Fruit fly (Drosophila melanogaster) whole organism, embryonic: ENCODE data around the gene edin.

Source experiments
- Atf6 ChIP-seq: fragments of 200-800 bp; sonication (Bioruptor generic); IDR thresholded peaks from 2 replicates; pipeline ENCODE4 v1.3.6; 2022; ENCODE audit warnings: missing biosample characterization, missing genetic modification characterization
- CG10366 ChIP-seq: fragments of 200-800 bp; sonication (Bioruptor generic); IDR thresholded peaks from 2 replicates; pipeline ENCODE4 v1.3.6; 2022; ENCODE audit warnings: missing biosample characterization, missing genetic modification characterization
- CG10565 ChIP-seq: fragments of 200-800 bp; sonication (Bioruptor generic); optimal IDR thresholded peaks from 3 replicates; lab custom pipeline; 2016; ENCODE audit warnings: missing biosample characterization, mild to moderate bottlenecking, missing genetic modification characterization
- CG11504 ChIP-seq: fragments of 200-800 bp; sonication (Bioruptor generic); optimal IDR thresholded peaks from 3 replicates; lab custom pipeline; 2019; ENCODE audit warnings: missing biosample characterization, mild to moderate bottlenecking, missing genetic modification characterization, moderate library complexity
- CG11560 ChIP-seq: fragments of 200-800 bp; sonication (Bioruptor generic); IDR thresholded peaks from 3 replicates; pipeline ENCODE4 v1.3.6; 2022; ENCODE audit warnings: missing biosample characterization, missing genetic modification characterization
- CG1233 ChIP-seq: fragments of 200-800 bp; sonication (Bioruptor generic); optimal IDR thresholded peaks from 4 replicates; lab custom pipeline; 2018; ENCODE audit warnings: missing biosample characterization, mild to moderate bottlenecking, missing genetic modification characterization
- CG12659 ChIP-seq: fragments of 200-800 bp; sonication (Bioruptor generic); optimal IDR thresholded peaks from 3 replicates; lab custom pipeline; 2017; ENCODE audit warnings: mild to moderate bottlenecking, missing biosample characterization, missing genetic modification reagents, missing genetic modification characterization
- CG14441 ChIP-seq: fragments of 200-800 bp; sonication (Bioruptor generic); IDR thresholded peaks from 2 replicates; pipeline ENCODE4 v1.3.6; 2022; ENCODE audit warnings: missing biosample characterization, missing genetic modification characterization
- CG15011 ChIP-seq: fragments of 200-800 bp; sonication (Bioruptor generic); optimal IDR thresholded peaks from 3 replicates; lab custom pipeline; 2018; ENCODE audit warnings: missing biosample characterization, mild to moderate bottlenecking, missing genetic modification characterization
- CG17802 ChIP-seq: fragments of 200-800 bp; sonication (Bioruptor generic); optimal IDR thresholded peaks from 2 replicates; lab custom pipeline; 2018; ENCODE audit warnings: missing biosample characterization, mild to moderate bottlenecking, missing genetic modification characterization, moderate library complexity
- CG2202 ChIP-seq: fragments of 200-800 bp; sonication (Bioruptor generic); optimal IDR thresholded peaks from 2 replicates; lab custom pipeline; 2018; ENCODE audit warnings: missing biosample characterization, mild to moderate bottlenecking, missing genetic modification characterization
- CG30020 ChIP-seq: fragments of 200-800 bp; optimal IDR thresholded peaks from 2 replicates; lab custom pipeline; 2019; ENCODE audit warnings: missing biosample characterization, mild to moderate bottlenecking, missing genetic modification characterization, moderate library complexity
- CG31388 ChIP-seq: fragments of 200-800 bp; sonication (Bioruptor generic); optimal IDR thresholded peaks from 2 replicates; lab custom pipeline; 2016; ENCODE audit warnings: missing biosample characterization, missing genetic modification characterization
- CG33557 ChIP-seq: fragments of 200-800 bp; sonication (Bioruptor generic); optimal IDR thresholded peaks from 2 replicates; lab custom pipeline; 2019; ENCODE audit warnings: missing biosample characterization, mild to moderate bottlenecking, missing genetic modification characterization, moderate library complexity
- CG3995 ChIP-seq: fragments of 200-800 bp; sonication (Bioruptor generic); optimal IDR thresholded peaks from 3 replicates; lab custom pipeline; 2016; ENCODE audit warnings: missing biosample characterization, missing genetic modification characterization
- CG4360 ChIP-seq: fragments of 200-800 bp; sonication (Bioruptor generic); IDR thresholded peaks from 2 replicates; pipeline ENCODE4 v1.3.6; 2022; ENCODE audit warnings: missing biosample characterization, missing genetic modification characterization
- CG5245 ChIP-seq: fragments of 200-800 bp; sonication (Bioruptor generic); optimal IDR thresholded peaks from 3 replicates; lab custom pipeline; 2016; ENCODE audit warnings: missing biosample characterization, missing genetic modification characterization
- CG6765 ChIP-seq: fragments of 200-800 bp; sonication (Bioruptor generic); optimal IDR thresholded peaks from 3 replicates; lab custom pipeline; 2017; ENCODE audit warnings: missing biosample characterization, mild to moderate bottlenecking, missing genetic modification characterization
- CG6854 ChIP-seq: fragments of 200-800 bp; sonication (Bioruptor generic); optimal IDR thresholded peaks from 3 replicates; lab custom pipeline; 2017; ENCODE audit warnings: missing biosample characterization, mild to moderate bottlenecking, missing genetic modification characterization
- CG7271 ChIP-seq: fragments of 200-800 bp; sonication (Bioruptor generic); optimal IDR thresholded peaks from 2 replicates; lab custom pipeline; 2018; ENCODE audit warnings: missing biosample characterization, mild to moderate bottlenecking, missing genetic modification characterization, moderate library complexity
- CG7987 ChIP-seq: fragments of 200-800 bp; sonication (Bioruptor generic); optimal IDR thresholded peaks from 2 replicates; lab custom pipeline; 2018; ENCODE audit warnings: missing biosample characterization, mild to moderate bottlenecking, missing genetic modification characterization, moderate library complexity
- CG9727 ChIP-seq: fragments of 200-800 bp; sonication (Bioruptor generic); optimal IDR thresholded peaks from 3 replicates; lab custom pipeline; 2017; ENCODE audit warnings: missing biosample characterization, mild to moderate bottlenecking, missing genetic modification characterization
- E2f1 ChIP-seq: fragments of 200-800 bp; sonication (Bioruptor generic); IDR thresholded peaks from 2 replicates; pipeline ENCODE4 v1.3.6; 2022; ENCODE audit warnings: missing biosample characterization, missing genetic modification characterization
- Elba2 ChIP-seq: fragments of 200-800 bp; sonication (Bioruptor generic); optimal IDR thresholded peaks from 3 replicates; lab custom pipeline; 2016; ENCODE audit warnings: missing biosample characterization, missing genetic modification characterization
- GATAe ChIP-seq: fragments of 200-800 bp; sonication (Bioruptor generic); conservative IDR thresholded peaks from 2 replicates; pipeline ENCODE4 v1.3.6; 2022; ENCODE audit warnings: missing biosample characterization, missing genetic modification characterization
- H2.0 ChIP-seq: fragments of 200-800 bp; sonication (Bioruptor generic); IDR thresholded peaks from 2 replicates; pipeline ENCODE4 v1.3.6; 2022; ENCODE audit warnings: missing biosample characterization, missing genetic modification characterization
- HLH54F ChIP-seq: fragments of 200-800 bp; sonication (Bioruptor generic); optimal IDR thresholded peaks from 3 replicates; lab custom pipeline; 2016; ENCODE audit warnings: missing biosample characterization, missing genetic modification characterization
- HmgD ChIP-seq: fragments of 200-800 bp; sonication (Bioruptor generic); optimal IDR thresholded peaks from 3 replicates; lab custom pipeline; 2016; ENCODE audit warnings: missing biosample characterization, missing genetic modification characterization
- Sry-δ ChIP-seq: fragments of 200-800 bp; sonication (Bioruptor generic); optimal IDR thresholded peaks from 2 replicates; lab custom pipeline; 2016; ENCODE audit warnings: missing biosample characterization, missing genetic modification characterization
- Usf ChIP-seq: fragments of 200-800 bp; sonication (Bioruptor generic); optimal IDR thresholded peaks from 2 replicates; lab custom pipeline; 2017; ENCODE audit warnings: missing genotype, missing biosample characterization, missing genetic modification characterization
- ato ChIP-seq: fragments of 200-800 bp; sonication (Bioruptor generic); IDR thresholded peaks from 2 replicates; pipeline ENCODE4 v1.3.6; 2022; ENCODE audit warnings: missing biosample characterization, missing genetic modification characterization; ENCODE audit not compliant: partially characterized antibody
- chinmo ChIP-seq: fragments of 200-800 bp; sonication (Bioruptor generic); IDR thresholded peaks from 4 replicates; pipeline ENCODE4 v1.3.6; 2022; ENCODE audit warnings: missing biosample characterization, missing genetic modification characterization; ENCODE audit not compliant: partially characterized antibody
- chn ChIP-seq: fragments of 200-800 bp; sonication (Bioruptor generic); optimal IDR thresholded peaks from 2 replicates; lab custom pipeline; 2016; ENCODE audit warnings: missing biosample characterization, missing genetic modification characterization
- croc ChIP-seq: fragments of 200-800 bp; sonication (Bioruptor generic); conservative IDR thresholded peaks from 3 replicates; pipeline ENCODE4 v1.3.6; 2022; ENCODE audit warnings: missing biosample characterization, missing genetic modification characterization
- dati ChIP-seq: fragments of 200-800 bp; sonication (Bioruptor generic); IDR thresholded peaks from 2 replicates; pipeline ENCODE4 v1.3.6; 2022; ENCODE audit warnings: missing biosample characterization, missing genetic modification characterization
- dmrt99B ChIP-seq: fragments of 200-800 bp; sonication (Bioruptor generic); optimal IDR thresholded peaks from 2 replicates; lab custom pipeline; 2018; ENCODE audit warnings: missing biosample characterization, mild to moderate bottlenecking, missing genetic modification characterization, moderate library complexity
- grau ChIP-seq: fragments of 200-800 bp; optimal IDR thresholded peaks from 3 replicates; lab custom pipeline; 2019; ENCODE audit warnings: missing biosample characterization, mild to moderate bottlenecking, missing genetic modification characterization, moderate library complexity
- ind ChIP-seq: fragments of 200-800 bp; sonication (Bioruptor generic); optimal IDR thresholded peaks from 3 replicates; lab custom pipeline; 2016; ENCODE audit warnings: missing biosample characterization, missing genetic modification characterization
- inv ChIP-seq: fragments of 200-800 bp; sonication (Bioruptor generic); IDR thresholded peaks from 2 replicates; pipeline ENCODE4 v1.3.6; 2022; ENCODE audit warnings: missing biosample characterization, missing genetic modification characterization; ENCODE audit not compliant: partially characterized antibody
- jumu ChIP-seq: fragments of 200-800 bp; sonication (Bioruptor generic); optimal IDR thresholded peaks from 3 replicates; lab custom pipeline; 2016; ENCODE audit warnings: missing biosample characterization, missing genetic modification characterization
- lov ChIP-seq, 2 experiments: fragments of 200-800 bp in 1 of 2; fragments of >200 bp in 1 of 2; sonication (Bioruptor generic) in 1 of 2; IDR thresholded peaks in 1 of 2; optimal IDR thresholded peaks in 1 of 2; 2 replicates in 1 of 2; 3 replicates in 1 of 2; pipeline versions ENCODE4 v1.3.6 to Lab custom; 2017 to 2022; ENCODE audit warnings: missing biosample characterization in 1 of 2, missing genetic modification characterization in 1 of 2
- odd ChIP-seq: fragments of 200-800 bp; sonication (Bioruptor generic); optimal IDR thresholded peaks from 2 replicates; lab custom pipeline; 2017; ENCODE audit warnings: missing biosample characterization, mild to moderate bottlenecking, missing genetic modification characterization
- otp ChIP-seq: fragments of 200-800 bp; sonication (Bioruptor generic); IDR thresholded peaks from 3 replicates; pipeline ENCODE4, ENCODE4 v1.3.6; 2022; ENCODE audit warnings: missing biosample characterization, missing genetic modification characterization
- prd ChIP-seq, 3 experiments: fragments of >200 bp in 2 of 3; fragments of 200-800 bp in 1 of 3; sonication (Bioruptor generic) in 1 of 3; optimal IDR thresholded peaks in 2 of 3; IDR thresholded peaks in 1 of 3; 2 replicates in 2 of 3; 3 replicates in 1 of 3; pipeline versions ENCODE4 v1.3.6 to Lab custom; 2017 to 2022; ENCODE audit warnings: missing biosample characterization in 1 of 3, missing genetic modification characterization in 1 of 3
- stc ChIP-seq: fragments of 200-800 bp; sonication (Bioruptor generic); IDR thresholded peaks from 2 replicates; pipeline ENCODE4 v1.3.6; 2022; ENCODE audit warnings: missing biosample characterization, missing genetic modification characterization
- vnd ChIP-seq: fragments of 200-800 bp; sonication (Bioruptor generic); IDR thresholded peaks from 3 replicates; pipeline ENCODE4 v1.3.6; 2022; ENCODE audit warnings: missing biosample characterization, missing genetic modification characterization; ENCODE audit not compliant: partially characterized antibody
- zen ChIP-seq: fragments of 200-800 bp; sonication (Bioruptor generic); optimal IDR thresholded peaks from 3 replicates; lab custom pipeline; 2018; ENCODE audit warnings: missing biosample characterization, mild to moderate bottlenecking, missing genetic modification characterization, moderate library complexity

edin gene

DNA sequence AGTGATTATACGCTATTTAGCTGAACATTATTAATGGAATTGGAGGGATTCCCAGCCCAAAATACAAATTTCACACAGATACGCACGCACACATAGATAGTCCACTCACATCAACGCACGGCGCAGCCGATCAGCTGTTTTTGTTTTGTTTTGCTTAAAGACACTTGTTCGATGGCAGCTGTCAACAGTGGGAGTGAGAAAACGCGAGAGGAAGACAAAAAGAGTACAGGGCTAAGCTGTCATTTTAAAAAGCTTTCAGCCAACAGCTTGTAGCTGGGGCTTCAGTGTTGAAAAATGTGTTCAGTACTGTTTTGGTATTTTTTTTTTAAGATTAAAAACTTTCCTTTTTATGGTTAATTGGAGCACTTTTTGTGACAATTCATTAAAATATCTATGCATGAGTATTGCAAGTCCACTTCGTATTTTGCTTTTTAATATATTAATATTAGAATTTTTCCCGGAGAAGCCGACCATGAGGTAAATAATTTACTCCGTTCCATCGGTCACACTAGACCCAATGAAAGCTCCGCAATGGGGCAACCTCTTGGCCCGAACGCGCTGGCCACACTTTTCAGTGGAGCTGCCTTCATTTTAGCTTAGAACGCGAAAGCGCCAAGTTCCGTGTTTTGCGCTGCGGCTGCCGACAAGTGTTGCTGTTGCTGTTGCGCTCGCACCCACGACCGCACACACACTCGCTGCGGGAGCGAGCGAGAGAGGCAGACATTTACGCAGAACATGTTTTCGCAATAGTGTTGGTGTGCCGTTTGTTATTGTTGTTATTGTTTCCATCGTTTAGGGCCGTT, 38.4 kb downstream of the edin start (continued):
- TF ChIP-seq Atf6 (0 out of 2 replicates have a peak, but pooled peaks have one; percentile 37), CG7271 (tag; lab: Kevin White, UChicago) (no peak), croc (no peak), CG4360 (peak; percentile 56), CG17802 (no peak), Elba2 (GFP tag; lab: Kevin White, UChicago) (no peak), CG14441 (GFP tag; lab: Robert Waterston, UW) (no peak), dmrt99B (tag; lab: Kevin White, UChicago) (peak; percentile 31), CG10565 (no peak), dati (GFP tag; lab: Robert Waterston, UW) (no peak), CG11560 (tag; lab: Robert Waterston, UW) (no peak), vnd (GFP tag; lab: Robert Waterston, UW) (0 out of 3 replicates have a peak, but pooled peaks have one; percentile 11), grau (tag; lab: Kevin White, UChicago) (peak; percentile 57), ato (GFP tag; lab: Robert Waterston, UW) (0 out of 2 replicates have a peak, but pooled peaks have one; percentile 13), CG33557 (GFP tag; lab: Kevin White, UChicago) (no peak), ind (GFP tag; lab: Kevin White, UChicago) (peak; percentile 61), CG12659 (GFP tag; lab: Kevin White, UChicago) (peak; percentile 93), zen (tag; lab: Kevin White, UChicago) (no peak), CG15011 (GFP tag; lab: Kevin White, UChicago) (no peak), CG11504 (tag; lab: Kevin White, UChicago) (no peak), CG7987 (GFP tag; lab: Kevin White, UChicago) (peak; percentile 51), odd (GFP tag; lab: Kevin White, UChicago) (no peak), otp (GFP tag; lab: Robert Waterston, UW) (peak; percentile 44; the same call in 1 of the 3 replicates), CG30020 (tag; lab: Kevin White, UChicago) (no peak), CG5245 (no peak), chinmo (peak; percentile 94), CG6854 (GFP tag; lab: Kevin White, UChicago) (peak; percentile 62), CG10366 (GFP tag; lab: Robert Waterston, UW) (peak; percentile 32; the same call in 1 of the 2 replicates), CG9727 (GFP tag; lab: Kevin White, UChicago) (peak; percentile 60), chn (GFP tag; lab: Kevin White, UChicago) (no peak), inv (GFP tag; lab: Robert Waterston, UW) (peak; percentile 40; the same call in 1 of the 2 replicates), CG1233 (peak; percentile 8), HLH54F (GFP tag; lab: Kevin White, UChicago) (no peak), H2.0 (GFP tag; lab: Robert Waterston, UW) (0 out of 2 replicates have a peak, but pooled peaks have one; percentile 28), lov (optimal IDR thresholded peaks at IDR 0.05; lab: Kevin White, UChicago) (no peak), lov (GFP tag; IDR thresholded peaks at IDR 0.05; lab: Robert Waterston, UW) (no peak), CG6765 (no peak), HmgD (GFP tag; lab: Kevin White, UChicago) (no peak), CG2202 (tag; lab: Kevin White, UChicago) (no peak), E2f1 (GFP tag; lab: Robert Waterston, UW) (peak; percentile 40; the same call in 1 of the 2 replicates), CG31388 (no peak), prd (optimal IDR thresholded peaks at IDR 0.05; lab: Kevin White, UChicago) (no peak), prd (GFP tag; IDR thresholded peaks at IDR 0.05; lab: Robert Waterston, UW) (peak; percentile 45; the same call in 1 of the 3 replicates), GATAe (no peak), Sry-δ (no peak), stc (no peak), jumu (GFP tag; lab: Kevin White, UChicago) (no peak), CG3995 (GFP tag; lab: Kevin White, UChicago) (no peak), Usf (no peak)
